Fruit fly (Drosophila melanogaster) whole organism, pupa: ENCODE measurements around the gene CG2841.
A peak's percentile ranks its signal among the peaks of the same experiment; 100 is the strongest.

ENCODE experiments used
- CG10348 ChIP-seq: fragments of 200-800 bp; sonication (Bioruptor generic); IDR thresholded peaks from 2 replicates; pipeline ENCODE4 v1.3.6; 2022; ENCODE audit warnings: missing biosample characterization, missing genetic modification characterization
- CG12605 ChIP-seq: fragments of 200-800 bp; sonication (Bioruptor generic); IDR thresholded peaks from 2 replicates; pipeline ENCODE4 v1.3.6; 2022; ENCODE audit warnings: missing biosample characterization, missing genetic modification characterization
- CG13204 ChIP-seq: fragments of 200-800 bp; sonication (Bioruptor generic); optimal IDR thresholded peaks from 2 replicates; lab custom pipeline; 2018; ENCODE audit warnings: missing biosample characterization, mild to moderate bottlenecking, missing genetic modification characterization, moderate library complexity
- CG14655 ChIP-seq: fragments of 200-800 bp; sonication (Bioruptor generic); optimal IDR thresholded peaks from 3 replicates; lab custom pipeline; 2017; ENCODE audit warnings: mild to moderate bottlenecking, missing biosample characterization, missing genetic modification reagents, missing genetic modification characterization
- CG15710 ChIP-seq: fragments of 200-800 bp; sonication (Bioruptor generic); optimal IDR thresholded peaks from 2 replicates; lab custom pipeline; 2018; ENCODE audit warnings: missing biosample characterization, mild to moderate bottlenecking, missing genetic modification characterization, moderate library complexity
- CG17806 ChIP-seq: fragments of 200-800 bp; sonication (Bioruptor generic); optimal IDR thresholded peaks from 2 replicates; lab custom pipeline; 2018; ENCODE audit warnings: missing biosample characterization, mild to moderate bottlenecking, missing genetic modification characterization, moderate library complexity
- CG32121 ChIP-seq: fragments of 200-800 bp; sonication (Bioruptor generic); IDR thresholded peaks from 2 replicates; pipeline ENCODE4 v1.3.6; 2022; ENCODE audit warnings: missing biosample characterization, missing genetic modification characterization
- CG34367 ChIP-seq: fragments of 200-800 bp; sonication (Bioruptor generic); optimal IDR thresholded peaks from 2 replicates; lab custom pipeline; 2018; ENCODE audit warnings: missing biosample characterization, mild to moderate bottlenecking, missing genetic modification characterization
- CG4496 ChIP-seq: fragments of 200-800 bp; sonication (Bioruptor generic); IDR thresholded peaks from 3 replicates; pipeline ENCODE4 v1.3.6; 2022; ENCODE audit warnings: missing biosample characterization, missing genetic modification characterization
- CG8159 ChIP-seq: fragments of 200-800 bp; sonication (Bioruptor generic); optimal IDR thresholded peaks from 3 replicates; lab custom pipeline; 2018; ENCODE audit warnings: missing biosample characterization, mild to moderate bottlenecking, missing genetic modification characterization, moderate library complexity
- CG8301 ChIP-seq: fragments of 200-800 bp; sonication (Bioruptor generic); optimal IDR thresholded peaks from 2 replicates; lab custom pipeline; 2018; ENCODE audit warnings: missing biosample characterization, mild to moderate bottlenecking, missing genetic modification characterization
- CG9948 ChIP-seq: fragments of 200-800 bp; sonication (Bioruptor generic); optimal IDR thresholded peaks from 2 replicates; lab custom pipeline; 2018; ENCODE audit warnings: missing biosample characterization, mild to moderate bottlenecking, missing genetic modification characterization, moderate library complexity
- D1 ChIP-seq: fragments of 200-800 bp; sonication (Bioruptor generic); optimal IDR thresholded peaks from 2 replicates; lab custom pipeline; 2018; ENCODE audit warnings: missing biosample characterization, mild to moderate bottlenecking, missing genetic modification characterization, moderate library complexity
- EcR ChIP-seq: fragments of 200-800 bp; sonication (Bioruptor generic); optimal IDR thresholded peaks from 3 replicates; lab custom pipeline; 2019; ENCODE audit warnings: missing biosample characterization, missing genetic modification characterization, mild to moderate bottlenecking, moderate library complexity, missing genetic modification reagents
- Ets98B ChIP-seq: fragments of 200-800 bp; sonication (Bioruptor generic); IDR thresholded peaks from 2 replicates; pipeline ENCODE4 v1.3.6; 2022; ENCODE audit warnings: missing biosample characterization, missing genetic modification characterization
- Pif1A ChIP-seq: fragments of 200-800 bp; sonication (Bioruptor generic); optimal IDR thresholded peaks from 3 replicates; lab custom pipeline; 2016; ENCODE audit warnings: missing biosample characterization, missing genetic modification characterization
- Pif1B ChIP-seq: fragments of 200-800 bp; sonication (Bioruptor generic); optimal IDR thresholded peaks from 3 replicates; lab custom pipeline; 2016; ENCODE audit warnings: missing biosample characterization, missing genetic modification characterization
- Snoo ChIP-seq: fragments of 200-800 bp; sonication (Bioruptor generic); optimal IDR thresholded peaks from 3 replicates; lab custom pipeline; 2017; ENCODE audit warnings: missing biosample characterization, mild to moderate bottlenecking, missing genetic modification characterization, inconsistent platforms
- fd96Ca ChIP-seq: fragments of 200-800 bp; sonication (Bioruptor generic); IDR thresholded peaks from 3 replicates; pipeline ENCODE4 v1.3.6; 2022; ENCODE audit warnings: missing biosample characterization, missing genetic modification characterization
- gl ChIP-seq: fragments of 200-800 bp; sonication (Bioruptor generic); optimal IDR thresholded peaks from 2 replicates; lab custom pipeline; 2018; ENCODE audit warnings: missing biosample characterization, mild to moderate bottlenecking, missing genetic modification characterization
- rn ChIP-seq: fragments of 200-800 bp; sonication (Bioruptor generic); IDR thresholded peaks from 2 replicates; pipeline ENCODE4 v1.3.6; 2022; ENCODE audit warnings: missing biosample characterization, missing genetic modification characterization

Gene CG2841

DNA sequence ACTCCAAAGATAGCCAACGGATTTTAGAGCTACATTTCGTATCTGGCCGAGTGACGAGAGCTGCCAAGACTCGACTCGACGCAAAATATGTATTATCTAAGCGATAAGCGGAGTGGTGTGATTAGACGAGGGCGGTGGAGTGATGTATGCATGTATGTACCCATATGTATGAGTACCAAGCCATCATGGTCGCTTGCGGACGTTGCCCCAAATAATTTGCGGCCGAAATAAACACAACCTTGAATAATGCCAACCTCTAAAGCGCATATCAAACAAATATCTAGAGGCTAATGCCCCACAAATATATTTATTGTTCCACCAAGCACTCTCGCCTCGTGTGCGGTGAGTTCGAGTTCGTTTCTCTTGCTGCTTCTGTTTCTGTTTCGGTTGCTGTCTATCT is 63.3 kb downstream of the CG2841 start:
- no peak for TF ChIP-seq CG8159 (tag; lab: Kevin White, UChicago)
- TF ChIP-seq D1 = no peak
- no peak for TF ChIP-seq Pif1A (GFP tag; lab: Kevin White, UChicago)
- no peak for TF ChIP-seq CG13204 (GFP tag; lab: Kevin White, UChicago)
- TF ChIP-seq CG34367 (tag; lab: Kevin White, UChicago) = no peak
- TF ChIP-seq rn (GFP tag; lab: Robert Waterston, UW) = no peak
- no peak for TF ChIP-seq CG4496
- no peak for TF ChIP-seq EcR (GFP tag; lab: Kevin White, UChicago)
- no peak for TF ChIP-seq CG17806 (tag; lab: Kevin White, UChicago)
- no peak for TF ChIP-seq CG8301 (tag; lab: Kevin White, UChicago)
- TF ChIP-seq Pif1B = no peak
- TF ChIP-seq CG14655 (GFP tag; lab: Kevin White, UChicago) = no peak

DNA sequence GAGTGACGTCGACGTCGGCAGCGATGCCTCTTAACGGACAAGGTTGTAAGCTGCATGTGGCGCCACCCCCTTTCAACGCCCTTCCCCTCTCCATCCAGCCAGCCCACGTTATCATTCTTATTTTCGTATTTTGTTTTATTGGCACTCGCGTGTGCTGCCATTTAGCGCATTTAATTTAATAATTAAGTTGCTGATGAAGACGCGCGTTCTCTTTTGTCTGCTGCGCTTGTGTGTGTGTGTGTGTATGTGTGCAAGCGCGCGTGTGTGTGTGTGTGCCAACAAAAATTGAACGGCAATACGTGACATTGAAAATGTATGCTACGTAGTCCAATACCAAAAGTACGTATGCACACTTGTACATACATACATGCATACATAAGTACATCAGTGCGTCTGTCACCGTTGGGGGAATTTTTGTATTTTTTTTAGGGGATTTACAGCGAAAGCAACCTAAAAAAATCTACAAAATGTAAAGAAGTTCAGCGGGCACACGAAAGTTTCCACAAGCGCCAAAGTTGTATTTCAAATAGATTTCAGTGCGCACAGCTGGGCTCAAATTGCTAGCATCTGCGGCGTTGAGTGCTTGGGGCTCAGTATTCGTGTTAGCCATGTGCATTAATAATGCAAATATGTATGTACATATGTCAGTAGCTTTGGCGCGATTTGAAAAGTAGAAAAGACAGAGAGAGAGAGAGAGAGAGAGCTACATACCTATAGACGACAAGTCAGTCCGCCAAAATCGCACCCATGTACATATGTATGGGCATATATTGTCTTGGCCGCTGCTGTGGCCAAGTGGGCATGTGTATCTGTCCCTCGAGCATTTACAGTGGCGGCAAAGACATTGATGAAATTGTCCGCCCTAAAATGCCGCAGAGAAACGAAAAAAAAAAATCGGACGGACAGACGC is 64.3 kb downstream of the CG2841 start:
- TF ChIP-seq gl (tag; lab: Kevin White, UChicago) (peak; percentile 19), Snoo (tag; lab: Kevin White, UChicago) (peak; percentile 63), CG4496 (peak; percentile 82), CG14655 (GFP tag; lab: Kevin White, UChicago) (peak; percentile 79), Pif1B (peak; percentile 59), CG12605 (GFP tag; lab: Robert Waterston, UW) (peak; percentile 46), fd96Ca (peak; percentile 85), CG32121 (peak; percentile 80), CG34367 (tag; lab: Kevin White, UChicago) (peak; percentile 45), Ets98B (GFP tag; lab: Robert Waterston, UW) (peak; percentile 73), EcR (GFP tag; lab: Kevin White, UChicago) (no peak), D1 (no peak), CG8301 (tag; lab: Kevin White, UChicago) (peak; percentile 70), Pif1A (GFP tag; lab: Kevin White, UChicago) (peak; percentile 78), CG13204 (GFP tag; lab: Kevin White, UChicago) (peak; percentile 28), CG9948 (tag; lab: Kevin White, UChicago) (peak; percentile 60), CG15710 (tag; lab: Kevin White, UChicago) (peak; percentile 64), rn (GFP tag; lab: Robert Waterston, UW) (peak; percentile 59), CG10348 (peak; percentile 60; the same call in 1 of the 2 replicates), CG8159 (tag; lab: Kevin White, UChicago) (peak; percentile 70), CG17806 (tag; lab: Kevin White, UChicago) (peak; percentile 60)

DNA sequence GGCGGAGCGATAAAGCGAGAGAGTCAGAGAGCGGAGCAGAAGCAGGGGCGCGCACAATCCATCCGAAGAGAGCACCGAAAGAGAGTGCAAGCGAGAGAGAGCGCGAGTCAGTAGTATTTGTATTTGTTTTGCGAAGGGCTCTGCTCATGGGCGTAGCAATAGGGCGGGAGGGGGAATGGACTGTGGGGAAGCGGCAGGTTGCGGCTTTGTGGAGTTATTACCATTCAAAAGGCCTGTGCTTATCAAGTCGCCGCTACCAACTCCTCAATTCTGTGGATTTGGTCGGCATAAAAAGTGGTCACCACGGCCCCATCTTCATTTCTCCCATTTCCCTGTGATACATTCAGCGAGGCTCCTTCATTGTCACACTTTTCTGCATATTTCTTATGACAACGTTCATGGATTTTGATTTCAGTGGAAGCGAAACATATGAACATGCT is 65.1 kb downstream of the CG2841 start:
- TF ChIP-seq gl (tag; lab: Kevin White, UChicago) (peak; percentile 28), CG14655 (GFP tag; lab: Kevin White, UChicago) (peak; percentile 45), fd96Ca (peak; percentile 70), Pif1B (no peak), rn (GFP tag; lab: Robert Waterston, UW) (0 out of 2 replicates have a peak, but pooled peaks have one; percentile 4), Pif1A (GFP tag; lab: Kevin White, UChicago) (peak; percentile 40), Ets98B (GFP tag; lab: Robert Waterston, UW) (no peak; the same call in 1 of the 2 replicates), CG12605 (GFP tag; lab: Robert Waterston, UW) (peak; percentile 38; the same call in 1 of the 2 replicates), CG8301 (tag; lab: Kevin White, UChicago) (peak; percentile 59), EcR (GFP tag; lab: Kevin White, UChicago) (no peak), CG13204 (GFP tag; lab: Kevin White, UChicago) (peak; percentile 39), CG10348 (no peak), CG4496 (peak; percentile 47; the same call in 2 of the 3 replicates), Snoo (tag; lab: Kevin White, UChicago) (peak; percentile 72), CG17806 (tag; lab: Kevin White, UChicago) (peak; percentile 53), CG32121 (peak; percentile 61; the same call in 1 of the 2 replicates), CG8159 (tag; lab: Kevin White, UChicago) (peak; percentile 78), CG15710 (tag; lab: Kevin White, UChicago) (peak; percentile 62), CG9948 (tag; lab: Kevin White, UChicago) (peak; percentile 72), CG34367 (tag; lab: Kevin White, UChicago) (peak; percentile 38)

DNA sequence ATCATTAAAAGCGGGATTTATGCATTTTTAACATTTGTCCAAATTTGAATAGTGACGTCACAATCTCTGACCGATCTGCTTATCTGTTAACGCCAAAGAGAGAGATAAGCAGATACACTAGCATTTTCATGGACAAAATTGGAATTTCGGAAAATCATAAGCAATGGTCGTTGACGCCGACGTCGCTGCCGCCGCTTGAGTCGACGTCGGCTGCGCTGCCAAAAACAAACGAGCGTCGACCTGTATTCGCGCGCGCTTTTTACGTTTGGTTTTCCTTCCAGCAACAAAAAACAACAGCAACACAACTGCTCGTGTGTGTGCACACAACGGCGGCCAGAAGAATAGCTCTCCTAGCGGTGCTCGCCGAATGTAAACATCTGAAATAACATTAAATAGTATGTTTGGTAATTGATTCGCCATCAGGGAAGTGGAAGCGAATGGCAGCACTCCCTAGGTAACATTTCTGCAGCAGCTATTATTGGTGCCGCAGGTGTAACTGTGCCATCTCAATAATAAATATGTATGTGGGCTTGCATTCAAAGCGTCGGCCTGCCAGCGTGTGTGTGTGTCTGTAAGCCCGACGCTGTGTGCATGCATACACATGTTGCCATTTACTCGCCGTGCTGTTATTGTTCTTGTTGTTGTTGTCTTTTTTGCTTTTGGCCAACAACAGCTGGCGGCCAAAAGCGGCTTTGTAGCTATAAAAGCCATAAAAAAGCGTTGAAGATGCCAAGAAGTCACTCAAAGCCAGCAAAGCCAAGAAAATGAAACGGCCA is 65.7 kb downstream of the CG2841 start:
- TF ChIP-seq EcR (GFP tag; lab: Kevin White, UChicago) = peak; percentile 75
- TF ChIP-seq CG12605 (GFP tag; lab: Robert Waterston, UW) = peak; percentile 99
- peak; percentile 99 for TF ChIP-seq CG8301 (tag; lab: Kevin White, UChicago)
- peak; percentile 98 for TF ChIP-seq gl (tag; lab: Kevin White, UChicago)
- TF ChIP-seq CG17806 (tag; lab: Kevin White, UChicago) = peak; percentile 99
- peak; percentile 98 for TF ChIP-seq CG8159 (tag; lab: Kevin White, UChicago)
- TF ChIP-seq rn (GFP tag; lab: Robert Waterston, UW) = peak; percentile 98
- peak; percentile 99 for TF ChIP-seq CG34367 (tag; lab: Kevin White, UChicago)
- peak; percentile 98 for TF ChIP-seq CG10348
- peak; percentile 99 for TF ChIP-seq CG32121
- TF ChIP-seq fd96Ca = peak; percentile 100
- peak; percentile 99 for TF ChIP-seq Pif1A (GFP tag; lab: Kevin White, UChicago)
- peak; percentile 99 for TF ChIP-seq CG15710 (tag; lab: Kevin White, UChicago)
- TF ChIP-seq D1 = peak; percentile 97
- TF ChIP-seq Pif1B = peak; percentile 99
- TF ChIP-seq CG13204 (GFP tag; lab: Kevin White, UChicago) = peak; percentile 97
- TF ChIP-seq Snoo (tag; lab: Kevin White, UChicago) = peak; percentile 99
- TF ChIP-seq CG4496 = peak; percentile 100
- peak; percentile 99 for TF ChIP-seq CG14655 (GFP tag; lab: Kevin White, UChicago)
- peak; percentile 99 for TF ChIP-seq Ets98B (GFP tag; lab: Robert Waterston, UW)
- TF ChIP-seq CG9948 (tag; lab: Kevin White, UChicago) = peak; percentile 99
- TF ChIP-seq, all 21 proteins: peak for 21
